Worm (Caenorhabditis elegans) whole organism, mixed stage, embryonic: ENCODE measurements around the gene let-2.

Source experiments
- M03D4.4 ChIP-seq: sonication (generic microtip); optimal IDR thresholded peaks from 2 replicates; lab custom pipeline; 2017; ENCODE audit warnings: mild to moderate bottlenecking, missing genetic modification characterization, missing compliant biosample characterization
- bed-3 ChIP-seq: fragments of 200-800 bp; sonication (Bioruptor generic); optimal IDR thresholded peaks from 3 replicates; lab custom pipeline; 2018; ENCODE audit warnings: mild to moderate bottlenecking, missing genetic modification characterization, moderate library complexity, missing compliant biosample characterization
- blmp-1 ChIP-seq: fragments of 150-350 bp; optimal IDR thresholded peaks from 2 replicates; lab custom pipeline; 2014; ENCODE audit warnings: missing biosample characterization, missing genetic modification characterization
- ceh-39 ChIP-seq: fragments of 150-350 bp; optimal IDR thresholded peaks from 2 replicates; lab custom pipeline; 2014; ENCODE audit warnings: missing biosample characterization, missing genetic modification characterization
- ceh-43 ChIP-seq: fragments of 200-800 bp; sonication (Bioruptor generic); optimal IDR thresholded peaks from 2 replicates; lab custom pipeline; 2018; ENCODE audit warnings: mild to moderate bottlenecking, missing genetic modification characterization, moderate library complexity, missing compliant biosample characterization
- cnd-1 ChIP-seq: fragments of 200-800 bp; sonication (Bioruptor generic); optimal IDR thresholded peaks from 2 replicates; lab custom pipeline; 2018; ENCODE audit warnings: mild to moderate bottlenecking, missing genetic modification characterization, missing compliant biosample characterization
- drap-1 ChIP-seq: fragments of 200-800 bp; sonication (Bioruptor generic); optimal IDR thresholded peaks from 3 replicates; lab custom pipeline; 2018; ENCODE audit warnings: mild to moderate bottlenecking, missing genetic modification characterization, missing compliant biosample characterization
- elt-1 ChIP-seq: sonication (generic microtip); optimal IDR thresholded peaks from 2 replicates; lab custom pipeline; 2017; ENCODE audit warnings: missing genetic modification characterization, mild to moderate bottlenecking, missing compliant biosample characterization, antibody characterized with exemption, moderate library complexity, borderline replicate concordance; ENCODE audit not compliant: insufficient read depth
- elt-3 ChIP-seq: fragments of 150-350 bp; optimal IDR thresholded peaks from 2 replicates; lab custom pipeline; 2014; ENCODE audit warnings: missing biosample characterization, missing genetic modification characterization
- flh-1 ChIP-seq: fragments of 200-800 bp; sonication (Bioruptor generic); optimal IDR thresholded peaks from 2 replicates; lab custom pipeline; 2018; ENCODE audit warnings: mild to moderate bottlenecking, missing genetic modification characterization, moderate library complexity, missing compliant biosample characterization
- ham-2 ChIP-seq: fragments of 200-800 bp; sonication (Bioruptor generic); optimal IDR thresholded peaks from 2 replicates; lab custom pipeline; 2018; ENCODE audit warnings: mild to moderate bottlenecking, missing genetic modification characterization, missing compliant biosample characterization
- hlh-1 ChIP-seq: fragments of 150-350 bp; optimal IDR thresholded peaks from 2 replicates; lab custom pipeline; 2014; ENCODE audit warnings: missing biosample characterization, missing genetic modification reagents, missing genetic modification characterization
- lin-13 ChIP-seq: fragments of 150-350 bp; optimal IDR thresholded peaks from 2 replicates; lab custom pipeline; 2014; ENCODE audit warnings: missing biosample characterization, missing genetic modification characterization
- lin-32 ChIP-seq: fragments of 200-800 bp; sonication (Bioruptor generic); optimal IDR thresholded peaks from 2 replicates; lab custom pipeline; 2018; ENCODE audit warnings: mild to moderate bottlenecking, missing genetic modification characterization, missing compliant biosample characterization
- lsy-2 ChIP-seq: fragments of 150-350 bp; optimal IDR thresholded peaks from 2 replicates; lab custom pipeline; 2014; ENCODE audit warnings: missing biosample characterization, missing genetic modification characterization
- mab-5 ChIP-seq: fragments of 150-350 bp; optimal IDR thresholded peaks from 2 replicates; lab custom pipeline; 2014; ENCODE audit warnings: missing biosample characterization, missing genetic modification characterization
- mls-2 ChIP-seq: sonication (generic microtip); optimal IDR thresholded peaks from 2 replicates; lab custom pipeline; 2016; ENCODE audit warnings: mild to moderate bottlenecking, missing genetic modification characterization, moderate library complexity, missing compliant biosample characterization
- nhr-12 ChIP-seq: fragments of 150-350 bp; optimal IDR thresholded peaks from 2 replicates; lab custom pipeline; 2014; ENCODE audit warnings: missing biosample characterization, missing genetic modification characterization
- nhr-2 ChIP-seq: fragments of 150-350 bp; optimal IDR thresholded peaks from 2 replicates; lab custom pipeline; 2014; ENCODE audit warnings: missing biosample characterization, missing genetic modification characterization
- nhr-237 ChIP-seq: fragments of 150-350 bp; optimal IDR thresholded peaks from 2 replicates; lab custom pipeline; 2014; ENCODE audit warnings: missing biosample characterization, missing genetic modification characterization
- nhr-28 ChIP-seq: fragments of 150-350 bp; optimal IDR thresholded peaks from 2 replicates; lab custom pipeline; 2014; ENCODE audit warnings: missing biosample characterization, missing genetic modification characterization
- pha-4 ChIP-seq: fragments of 150-350 bp; optimal IDR thresholded peaks from 2 replicates; lab custom pipeline; 2018; ENCODE audit warnings: missing biosample characterization, missing genetic modification reagents, missing genetic modification characterization
- sem-2 ChIP-seq: fragments of 200-800 bp; sonication (Bioruptor generic); optimal IDR thresholded peaks from 2 replicates; lab custom pipeline; 2018; ENCODE audit warnings: mild to moderate bottlenecking, missing genetic modification characterization, missing compliant biosample characterization
- snpc-4 ChIP-seq: fragments of 150-350 bp; optimal IDR thresholded peaks from 2 replicates; lab custom pipeline; 2014; ENCODE audit warnings: missing biosample characterization, missing genetic modification characterization
- sptf-1 ChIP-seq: sonication (generic microtip); optimal IDR thresholded peaks from 2 replicates; lab custom pipeline; 2017; ENCODE audit warnings: mild to moderate bottlenecking, missing genetic modification characterization, moderate library complexity, missing compliant biosample characterization
- tbx-8 ChIP-seq: fragments of 200-800 bp; sonication (Bioruptor generic); optimal IDR thresholded peaks from 2 replicates; lab custom pipeline; 2018; ENCODE audit warnings: mild to moderate bottlenecking, missing genetic modification characterization, moderate library complexity, missing compliant biosample characterization
- unc-120 ChIP-seq: sonication (generic microtip); optimal IDR thresholded peaks from 2 replicates; lab custom pipeline; 2017; ENCODE audit warnings: missing genetic modification characterization, missing compliant biosample characterization; ENCODE audit not compliant: poor library complexity, severe bottlenecking
- unc-39 ChIP-seq: fragments of 150-350 bp; optimal IDR thresholded peaks from 2 replicates; lab custom pipeline; 2014; ENCODE audit warnings: missing biosample characterization, missing genetic modification characterization
- unc-62 ChIP-seq: fragments of 150-350 bp; optimal IDR thresholded peaks from 2 replicates; lab custom pipeline; 2014; ENCODE audit warnings: missing biosample characterization, missing genetic modification reagents, missing genetic modification characterization
- zip-8 ChIP-seq: fragments of 150-350 bp; optimal IDR thresholded peaks from 2 replicates; lab custom pipeline; 2014; ENCODE audit warnings: missing biosample characterization, missing genetic modification characterization

The let-2 gene

ce11 chrX:16377903-16378302 lies 11.2 kb downstream of the let-2 start:
- TF ChIP-seq sptf-1 (tag; lab: Kevin White, UChicago) (peak; percentile 67), unc-120 (tag; lab: Kevin White, UChicago) (peak; percentile 77), ham-2 (GFP tag; lab: Kevin White, UChicago) (peak; percentile 35), unc-39 (tag; lab: Kevin White, UChicago) (no peak), drap-1 (GFP tag; lab: Kevin White, UChicago) (peak; percentile 42), elt-1 (tag; lab: Kevin White, UChicago) (no peak), flh-1 (no peak), cnd-1 (tag; lab: Kevin White, UChicago) (peak; percentile 14)

- TF ChIP-seq flh-1 (no peak), sem-2 (no peak), lin-32 (no peak), pha-4 (tag; lab: Kevin White, UChicago) (no peak), nhr-237 (tag; lab: Kevin White, UChicago) (no peak), cnd-1 (tag; lab: Kevin White, UChicago) (no peak), lsy-2 (tag; lab: Kevin White, UChicago) (no peak), ceh-39 (tag; lab: Kevin White, UChicago) (no peak), mab-5 (tag; lab: Kevin White, UChicago) (no peak), tbx-8 (GFP tag; lab: Kevin White, UChicago) (no peak), zip-8 (tag; lab: Kevin White, UChicago) (no peak), snpc-4 (tag; lab: Kevin White, UChicago) (no peak)
Observed at ce11 chrX:16375807-16376638, 13.1 kb downstream of the let-2 start, which contains the start of gene sur-7. sur-7 (plus strand) TSS chrX:16376588.

DNA sequence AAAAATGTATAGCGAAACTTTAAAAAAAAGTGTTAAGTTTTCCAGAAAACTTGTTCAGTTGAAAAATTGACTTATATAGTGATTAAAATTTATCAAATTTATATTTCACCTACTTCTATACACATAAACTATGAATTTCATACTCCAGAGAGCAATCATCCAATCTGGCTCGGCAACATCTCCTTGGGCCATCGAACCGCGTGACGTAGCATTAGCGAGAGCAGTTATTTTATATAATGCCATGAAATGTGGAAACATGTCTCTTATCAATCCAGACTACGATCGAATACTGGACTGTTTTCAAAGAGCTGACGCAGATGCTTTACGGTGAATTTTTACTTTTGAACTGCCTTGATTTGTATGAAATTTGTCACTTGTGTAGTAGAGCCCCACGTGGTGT lies 19.7 kb downstream of the let-2 start:
- TF ChIP-seq drap-1 (GFP tag; lab: Kevin White, UChicago) (no peak), nhr-2 (tag; lab: Kevin White, UChicago) (no peak), zip-8 (tag; lab: Kevin White, UChicago) (no peak), bed-3 (no peak), ceh-39 (tag; lab: Kevin White, UChicago) (no peak), lsy-2 (tag; lab: Kevin White, UChicago) (no peak), snpc-4 (tag; lab: Kevin White, UChicago) (no peak), lin-13 (no peak), sem-2 (no peak), unc-120 (tag; lab: Kevin White, UChicago) (no peak), blmp-1 (tag; lab: Kevin White, UChicago) (no peak), nhr-28 (tag; lab: Kevin White, UChicago) (no peak), unc-62 (GFP tag; lab: Kevin White, UChicago) (no peak), mls-2 (tag; lab: Kevin White, UChicago) (no peak)
- TF ChIP-seq, all 35 proteins: peak for 0

- no peak for TF ChIP-seq cnd-1 (tag; lab: Kevin White, UChicago)
- no peak for TF ChIP-seq flh-1
- TF ChIP-seq mab-5 (tag; lab: Kevin White, UChicago) = no peak
- TF ChIP-seq M03D4.4 (tag; lab: Kevin White, UChicago) = no peak
- TF ChIP-seq nhr-237 (tag; lab: Kevin White, UChicago) = no peak
- no peak for TF ChIP-seq drap-1 (GFP tag; lab: Kevin White, UChicago)
- no peak for TF ChIP-seq unc-39 (tag; lab: Kevin White, UChicago)
- TF ChIP-seq unc-120 (tag; lab: Kevin White, UChicago) = no peak
- TF ChIP-seq nhr-12 (tag; lab: Kevin White, UChicago) = no peak
Observed at ce11 chrX:16368969-16369368, 20.2 kb downstream of the let-2 start.

ce11 chrX:16366993-16367392 lies 22.1 kb downstream of the let-2 start, which contains the start of gene ace-1:
ace-1 (plus strand) TSS chrX:16367293.
- TF ChIP-seq bed-3 (no peak), lin-13 (no peak), tbx-8 (GFP tag; lab: Kevin White, UChicago) (no peak), flh-1 (no peak), mls-2 (tag; lab: Kevin White, UChicago) (no peak), sptf-1 (tag; lab: Kevin White, UChicago) (no peak), zip-8 (tag; lab: Kevin White, UChicago) (no peak), hlh-1 (no peak), cnd-1 (tag; lab: Kevin White, UChicago) (no peak), snpc-4 (tag; lab: Kevin White, UChicago) (no peak), ceh-43 (GFP tag; lab: Kevin White, UChicago) (no peak), elt-3 (tag; lab: Kevin White, UChicago) (no peak), blmp-1 (tag; lab: Kevin White, UChicago) (no peak)
- TF ChIP-seq, all 35 proteins: peak for 0
